Worm (Caenorhabditis elegans): ENCODE results near the gene F15E6.5.

DNA sequence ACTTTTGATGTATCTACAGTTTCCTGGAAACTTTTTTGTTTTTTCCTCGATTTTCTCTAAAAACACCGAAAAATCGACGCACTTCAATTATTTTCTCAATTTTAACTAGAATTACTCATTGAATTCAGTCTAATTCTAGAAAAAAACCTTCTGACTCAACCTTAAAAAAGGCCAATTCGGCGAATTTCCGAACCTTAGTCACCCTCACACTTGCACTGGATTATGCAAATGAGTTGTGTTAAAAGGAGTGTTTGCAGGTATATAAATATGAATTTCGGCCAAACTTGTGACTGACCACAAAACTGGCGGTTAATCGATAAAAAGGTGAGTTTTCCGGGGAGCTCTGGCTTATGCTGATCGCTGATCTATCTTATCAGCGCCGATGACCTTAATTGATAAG lies 42.9 kb upstream of the F15E6.5 start, which contains the start of gene ttr-20:
- TF ChIP-seq lin-13 (GFP tag; optimal IDR thresholded peaks at IDR 0.05) (no peak), lsy-2 (tag; optimal IDR thresholded peaks at IDR 0.05) (no peak)
